7 worm cellular contexts compared by ENCODE assay signal in the genomic region with DNA sequence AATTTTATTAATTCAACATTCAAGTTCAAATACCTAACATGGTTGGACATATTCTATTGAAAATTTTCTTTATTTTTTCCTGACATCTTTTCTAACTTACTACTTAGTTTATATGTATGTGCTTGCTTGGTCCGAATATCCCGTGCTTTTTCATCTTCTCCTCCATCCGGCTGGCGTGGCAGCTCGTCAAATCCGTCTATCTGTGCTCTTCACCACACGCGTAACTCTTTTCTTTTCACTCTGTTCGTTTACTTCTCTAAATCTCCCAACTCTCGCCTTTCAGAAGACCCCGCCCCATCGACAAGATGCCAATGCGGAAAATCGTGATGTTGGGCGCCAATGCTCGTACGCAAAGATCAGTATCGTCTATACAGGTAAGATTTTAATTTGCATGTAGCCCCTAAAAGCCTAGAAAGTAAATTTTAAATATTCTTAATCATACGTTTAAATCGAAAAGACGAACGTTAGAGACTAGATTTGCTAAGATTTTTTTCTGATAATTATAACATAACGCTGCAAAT.
TF ChIP-seq lines count a peak whose summit lies in the region.

No protein-coding gene starts in this region.

TF ChIP-seq in whole organism, L1 larva, 84 proteins besides CTCF, POLR2A, EP300 and RAD21 (continues in another document):
- TF ChIP-seq rnt-1 (tag; optimal IDR thresholded peaks at IDR 0.05; lab: Kevin White, UChicago) (peak; percentile 44), unc-30 (tag; optimal IDR thresholded peaks at IDR 0.05; lab: Kevin White, UChicago) (no peak), ceh-90 (tag; optimal IDR thresholded peaks at IDR 0.05; lab: Kevin White, UChicago) (no peak), lin-14 (GFP tag; optimal IDR thresholded peaks at IDR 0.05; lab: Kevin White, UChicago) (peak; percentile 76), nhr-47 (tag; optimal IDR thresholded peaks at IDR 0.05; lab: Kevin White, UChicago) (peak; percentile 4), ceh-63 (GFP tag; optimal IDR thresholded peaks at IDR 0.05; lab: Kevin White, UChicago) (no peak), fkh-8 (tag; optimal IDR thresholded peaks at IDR 0.05; lab: Kevin White, UChicago) (peak; percentile 20), tbx-2 (tag; optimal IDR thresholded peaks at IDR 0.05; lab: Kevin White, UChicago) (no peak), pag-3 (tag; optimal IDR thresholded peaks at IDR 0.05; lab: Kevin White, UChicago; ENCODE audit: borderline replicate concordance, insufficient read depth) (peak; percentile 41), fkh-10 (GFP tag; optimal IDR thresholded peaks at IDR 0.05; lab: Kevin White, UChicago) (peak; percentile 13), ceh-82 (tag; optimal IDR thresholded peaks at IDR 0.05; lab: Kevin White, UChicago) (peak in 1 of 3 experiments; percentile 4), unc-62 (GFP tag; optimal IDR thresholded peaks at IDR 0.05; lab: Kevin White, UChicago) (no peak)

TF ChIP-seq in whole organism, L2 larva, 48 proteins besides CTCF, POLR2A, EP300 and RAD21 (continues in another document):
- peak; percentile 22 for TF ChIP-seq sma-9 (GFP tag; optimal IDR thresholded peaks at IDR 0.05; lab: Kevin White, UChicago)
- TF ChIP-seq sma-9 (tag; optimal IDR thresholded peaks at IDR 0.05; lab: Kevin White, UChicago): no peak
- TF ChIP-seq C34F6.9 (tag; optimal IDR thresholded peaks at IDR 0.05; lab: Kevin White, UChicago): peak; percentile 58
- TF ChIP-seq lsy-2 (tag; optimal IDR thresholded peaks at IDR 0.05; lab: Kevin White, UChicago): peak in 1 of 2 experiments; percentile 21
- no peak for TF ChIP-seq nhr-21 (tag; optimal IDR thresholded peaks at IDR 0.05; lab: Kevin White, UChicago)
- peak; percentile 21 for TF ChIP-seq zag-1 (tag; optimal IDR thresholded peaks at IDR 0.05; lab: Kevin White, UChicago)
- no peak for TF ChIP-seq dmd-4 (tag; optimal IDR thresholded peaks at IDR 0.05; lab: Kevin White, UChicago)
- TF ChIP-seq R02D3.7 (tag; optimal IDR thresholded peaks at IDR 0.05; lab: Kevin White, UChicago): no peak
- TF ChIP-seq F13H6.1 (tag; optimal IDR thresholded peaks at IDR 0.05; lab: Kevin White, UChicago): peak; percentile 13
- TF ChIP-seq unc-55 (GFP tag; optimal IDR thresholded peaks at IDR 0.05; lab: Kevin White, UChicago): peak; percentile 23
- TF ChIP-seq nhr-10 (tag; optimal IDR thresholded peaks at IDR 0.05; lab: Kevin White, UChicago): no peak
- TF ChIP-seq mdl-1 (tag; optimal IDR thresholded peaks at IDR 0.05; lab: Kevin White, UChicago): no peak

TF ChIP-seq in whole organism, L3 larva, 47 proteins besides CTCF, POLR2A, EP300 and RAD21:
- TF ChIP-seq nfya-1 (tag; optimal IDR thresholded peaks at IDR 0.05; lab: Kevin White, UChicago; ENCODE audit: insufficient read depth): peak; percentile 53
- TF ChIP-seq lin-39 (tag; optimal IDR thresholded peaks at IDR 0.05; lab: Kevin White, UChicago): peak; percentile 36
- TF ChIP-seq skn-1 (tag; optimal IDR thresholded peaks at IDR 0.05; lab: Kevin White, UChicago): no peak

TF ChIP-seq in whole organism, L4 larva, 104 proteins besides CTCF, POLR2A, EP300 and RAD21:
- peak; percentile 23 for TF ChIP-seq mep-1 (tag; optimal IDR thresholded peaks at IDR 0.05; lab: Kevin White, UChicago)
- TF ChIP-seq hlh-11 (tag; optimal IDR thresholded peaks at IDR 0.05; lab: Kevin White, UChicago): peak; percentile 28
- TF ChIP-seq unc-39 (tag; optimal IDR thresholded peaks at IDR 0.05; lab: Kevin White, UChicago): no peak
- no peak for TF ChIP-seq php-3 (GFP tag; IDR thresholded peaks at IDR 0.05; lab: Robert Waterston, UW)
- no peak for TF ChIP-seq dve-1 (tag; optimal IDR thresholded peaks at IDR 0.05; lab: Kevin White, UChicago; ENCODE audit: insufficient read depth)
- TF ChIP-seq hlh-30 (tag; optimal IDR thresholded peaks at IDR 0.05; lab: Kevin White, UChicago; ENCODE audit: insufficient read depth): peak; percentile 56
- TF ChIP-seq lin-1 (GFP tag; IDR thresholded peaks at IDR 0.05; lab: Robert Waterston, UW): no peak
- no peak for TF ChIP-seq nhr-48 (tag; optimal IDR thresholded peaks at IDR 0.05; lab: Kevin White, UChicago)
- peak in 1 of 2 experiments; percentile 95 for TF ChIP-seq unc-62 (GFP tag; optimal IDR thresholded peaks at IDR 0.05 in 1 of 2; lab: Kevin White, UChicago)
- no peak for TF ChIP-seq unc-62 (tag; optimal IDR thresholded peaks at IDR 0.05; lab: Kevin White, UChicago)
- no peak for TF ChIP-seq zip-11 (GFP tag; IDR thresholded peaks at IDR 0.05; lab: Robert Waterston, UW)
- peak in 1 of 2 experiments; percentile 7 for TF ChIP-seq lsy-2 (tag; optimal IDR thresholded peaks at IDR 0.05; lab: Kevin White, UChicago)
- TF ChIP-seq fkh-10 (GFP tag; optimal IDR thresholded peaks at IDR 0.05; lab: Kevin White, UChicago): peak; percentile 18
TF ChIP-seq in whole organism, L4 larva: peak in this region for 6.

TF ChIP-seq in whole organism, late embryonic, 69 proteins besides CTCF, POLR2A, EP300 and RAD21:
- TF ChIP-seq unc-42 (tag; optimal IDR thresholded peaks at IDR 0.05; lab: Kevin White, UChicago) (peak; percentile 32), ceh-45 (GFP tag; IDR thresholded peaks at IDR 0.05; lab: Robert Waterston, UW) (no peak), ceh-18 (tag; optimal IDR thresholded peaks at IDR 0.05; lab: Kevin White, UChicago) (peak; percentile 8), unc-55 (GFP tag; optimal IDR thresholded peaks at IDR 0.05; lab: Kevin White, UChicago) (peak; percentile 43)

TF ChIP-seq in whole organism, mixed stage, embryonic, 35 proteins besides CTCF, POLR2A, EP300 and RAD21:
- TF ChIP-seq lin-32 (GFP tag; optimal IDR thresholded peaks at IDR 0.05; lab: Kevin White, UChicago) (no peak), nhr-2 (tag; optimal IDR thresholded peaks at IDR 0.05; lab: Kevin White, UChicago) (no peak), unc-120 (tag; optimal IDR thresholded peaks at IDR 0.05; lab: Kevin White, UChicago; ENCODE audit: poor library complexity, severe bottlenecking) (peak; percentile 52), bed-3 (GFP tag; optimal IDR thresholded peaks at IDR 0.05; lab: Kevin White, UChicago) (no peak), unc-62 (GFP tag; optimal IDR thresholded peaks at IDR 0.05; lab: Kevin White, UChicago) (peak; percentile 49), nhr-237 (tag; optimal IDR thresholded peaks at IDR 0.05; lab: Kevin White, UChicago) (no peak), M03D4.4 (tag; optimal IDR thresholded peaks at IDR 0.05; lab: Kevin White, UChicago) (no peak)

TF ChIP-seq in whole organism, young adult, 124 proteins besides CTCF, POLR2A, EP300 and RAD21:
- TF ChIP-seq lin-35 (GFP tag; optimal IDR thresholded peaks at IDR 0.05; lab: Kevin White, UChicago): peak in 1 of 3 experiments; percentile 18
- TF ChIP-seq nhr-90 (tag; optimal IDR thresholded peaks at IDR 0.05; lab: Kevin White, UChicago): no peak
- peak; percentile 13 for TF ChIP-seq K12H6.12 (tag; optimal IDR thresholded peaks at IDR 0.05; lab: Kevin White, UChicago)
